Fruit fly (Drosophila melanogaster) whole organism, embryonic: ENCODE results near the gene mRpL16.

Experiments
- Abd-B ChIP-seq: fragments of 200-800 bp; sonication (Bioruptor generic); optimal IDR thresholded peaks from 2 replicates; lab custom pipeline; 2018; ENCODE audit warnings: missing biosample characterization, mild to moderate bottlenecking, missing genetic modification characterization, moderate library complexity
- Atf3 ChIP-seq: fragments of 200-800 bp; sonication (Bioruptor generic); optimal IDR thresholded peaks from 3 replicates; lab custom pipeline; 2016; ENCODE audit warnings: missing biosample characterization, missing genetic modification characterization
- C15 ChIP-seq: fragments of 200-800 bp; sonication (Bioruptor generic); IDR thresholded peaks from 3 replicates; pipeline ENCODE4 v1.3.6; 2022; ENCODE audit warnings: missing biosample characterization, missing genetic modification characterization
- CG12071 ChIP-seq: fragments of 200-800 bp; sonication (Bioruptor generic); optimal IDR thresholded peaks from 3 replicates; lab custom pipeline; 2018; ENCODE audit warnings: missing biosample characterization, mild to moderate bottlenecking, missing genetic modification characterization
- CG13123 ChIP-seq: fragments of 200-800 bp; sonication (Bioruptor generic); optimal IDR thresholded peaks from 2 replicates; lab custom pipeline; 2016; ENCODE audit warnings: missing biosample characterization, missing genetic modification characterization
- CG13424 ChIP-seq: fragments of 200-800 bp; sonication (Bioruptor generic); optimal IDR thresholded peaks from 2 replicates; lab custom pipeline; 2019; ENCODE audit warnings: missing biosample characterization, mild to moderate bottlenecking, missing genetic modification characterization, moderate library complexity
- CG1647 ChIP-seq: fragments of 200-800 bp; sonication (Bioruptor generic); optimal IDR thresholded peaks from 3 replicates; lab custom pipeline; 2016; ENCODE audit warnings: missing biosample characterization, missing genetic modification characterization
- CG16813 ChIP-seq: fragments of 200-800 bp; sonication (Bioruptor generic); IDR thresholded peaks from 3 replicates; pipeline ENCODE4 v1.3.6; 2022; ENCODE audit warnings: missing biosample characterization, missing genetic modification characterization; ENCODE audit not compliant: partially characterized antibody
- CG18262 ChIP-seq: fragments of 200-800 bp; optimal IDR thresholded peaks from 3 replicates; lab custom pipeline; 2019; ENCODE audit warnings: missing biosample characterization, mild to moderate bottlenecking, missing genetic modification characterization, moderate library complexity
- CG2116 ChIP-seq: fragments of 200-800 bp; sonication (Bioruptor generic); optimal IDR thresholded peaks from 3 replicates; lab custom pipeline; 2018; ENCODE audit warnings: missing biosample characterization, mild to moderate bottlenecking, missing genetic modification characterization
- CG3065 ChIP-seq: fragments of 200-800 bp; sonication (Bioruptor generic); optimal IDR thresholded peaks from 2 replicates; lab custom pipeline; 2016; ENCODE audit warnings: missing biosample characterization, missing genetic modification characterization
- CG31365 ChIP-seq: fragments of 200-800 bp; sonication (Bioruptor generic); optimal IDR thresholded peaks from 2 replicates; lab custom pipeline; 2018; ENCODE audit warnings: missing biosample characterization, mild to moderate bottlenecking, missing genetic modification characterization
- CG31388 ChIP-seq: fragments of 200-800 bp; sonication (Bioruptor generic); optimal IDR thresholded peaks from 2 replicates; lab custom pipeline; 2016; ENCODE audit warnings: missing biosample characterization, missing genetic modification characterization
- CG3995 ChIP-seq: fragments of 200-800 bp; sonication (Bioruptor generic); optimal IDR thresholded peaks from 3 replicates; lab custom pipeline; 2016; ENCODE audit warnings: missing biosample characterization, missing genetic modification characterization
- CG4707 ChIP-seq: fragments of 200-800 bp; sonication (Bioruptor generic); optimal IDR thresholded peaks from 2 replicates; lab custom pipeline; 2018; ENCODE audit warnings: missing biosample characterization, mild to moderate bottlenecking, missing genetic modification characterization, moderate library complexity
- CG8281 ChIP-seq: fragments of 200-800 bp; sonication (Bioruptor generic); optimal IDR thresholded peaks from 2 replicates; lab custom pipeline; 2018; ENCODE audit warnings: missing biosample characterization, mild to moderate bottlenecking, missing genetic modification characterization, moderate library complexity
- CG9609 ChIP-seq: fragments of 200-800 bp; sonication (Bioruptor generic); optimal IDR thresholded peaks from 3 replicates; lab custom pipeline; 2016; ENCODE audit warnings: missing biosample characterization, missing genetic modification characterization
- CG9797 ChIP-seq: fragments of 200-800 bp; sonication (Bioruptor generic); optimal IDR thresholded peaks from 3 replicates; lab custom pipeline; 2018; ENCODE audit warnings: missing biosample characterization, mild to moderate bottlenecking, missing genetic modification characterization
- Dad ChIP-seq: fragments of 200-800 bp; sonication (Bioruptor generic); optimal IDR thresholded peaks from 3 replicates; lab custom pipeline; 2016; ENCODE audit warnings: missing biosample characterization, missing genetic modification characterization
- Doc3 ChIP-seq: fragments of 200-800 bp; sonication (Bioruptor generic); IDR thresholded peaks from 3 replicates; pipeline ENCODE4 v1.3.6; 2022; ENCODE audit warnings: missing biosample characterization, missing genetic modification characterization; ENCODE audit not compliant: partially characterized antibody
- Dref ChIP-seq: fragments of 200-800 bp; sonication (Bioruptor generic); IDR thresholded peaks from 2 replicates; pipeline ENCODE4 v1.3.6; 2022; ENCODE audit warnings: missing biosample characterization, missing genetic modification characterization
- Drgx ChIP-seq: fragments of 200-800 bp; sonication (Bioruptor generic); IDR thresholded peaks from 2 replicates; pipeline ENCODE4 v1.3.6; 2022; ENCODE audit warnings: missing biosample characterization, missing genetic modification characterization
- Elba2 ChIP-seq: fragments of 200-800 bp; sonication (Bioruptor generic); optimal IDR thresholded peaks from 3 replicates; lab custom pipeline; 2016; ENCODE audit warnings: missing biosample characterization, missing genetic modification characterization
- Fer2 ChIP-seq: fragments of 200-800 bp; sonication (Bioruptor generic); optimal IDR thresholded peaks from 2 replicates; lab custom pipeline; 2018; ENCODE audit warnings: missing biosample characterization, mild to moderate bottlenecking, missing genetic modification characterization, moderate library complexity
- Hr39 ChIP-seq: fragments of >200 bp; optimal IDR thresholded peaks from 2 replicates; lab custom pipeline; 2017
- Lhr ChIP-seq: fragments of 200-800 bp; sonication (Bioruptor generic); optimal IDR thresholded peaks from 3 replicates; lab custom pipeline; 2017; ENCODE audit warnings: mild to moderate bottlenecking, missing biosample characterization, missing genetic modification reagents, missing genetic modification characterization
- Meics ChIP-seq: fragments of 200-800 bp; sonication (Bioruptor generic); optimal IDR thresholded peaks from 2 replicates; lab custom pipeline; 2017; ENCODE audit warnings: missing biosample characterization, mild to moderate bottlenecking, missing genetic modification characterization
- Mes4 ChIP-seq: fragments of 200-800 bp; sonication (Bioruptor generic); optimal IDR thresholded peaks from 2 replicates; lab custom pipeline; 2016; ENCODE audit warnings: missing biosample characterization, missing genetic modification characterization
- Oaz ChIP-seq: fragments of 200-800 bp; sonication (Bioruptor generic); IDR thresholded peaks from 2 replicates; pipeline ENCODE4 v1.3.6; 2022; ENCODE audit warnings: missing biosample characterization, missing genetic modification characterization
- Six4 ChIP-seq: fragments of 200-800 bp; sonication (Bioruptor generic); optimal IDR thresholded peaks from 2 replicates; lab custom pipeline; 2016; ENCODE audit warnings: missing biosample characterization, missing genetic modification characterization
- TFAM ChIP-seq: fragments of 200-800 bp; sonication (Bioruptor generic); optimal IDR thresholded peaks from 2 replicates; lab custom pipeline; 2017; ENCODE audit warnings: missing biosample characterization, missing genetic modification characterization, inconsistent platforms
- al ChIP-seq: fragments of 200-800 bp; sonication (Bioruptor generic); IDR thresholded peaks from 2 replicates; pipeline ENCODE4 v1.3.6; 2022; ENCODE audit warnings: missing biosample characterization, missing genetic modification characterization
- bbx ChIP-seq: fragments of 200-800 bp; sonication (Bioruptor generic); IDR thresholded peaks from 2 replicates; pipeline ENCODE4 v1.3.6; 2022; ENCODE audit warnings: missing biosample characterization, missing genetic modification characterization; ENCODE audit not compliant: partially characterized antibody
- bowl ChIP-seq: fragments of 200-800 bp; sonication (Bioruptor generic); IDR thresholded peaks from 2 replicates; pipeline ENCODE4 v1.3.6; 2022; ENCODE audit warnings: missing biosample characterization, missing genetic modification characterization
- chn ChIP-seq: fragments of 200-800 bp; sonication (Bioruptor generic); optimal IDR thresholded peaks from 2 replicates; lab custom pipeline; 2016; ENCODE audit warnings: missing biosample characterization, missing genetic modification characterization
- cwo ChIP-seq: fragments of 200-800 bp; sonication (Bioruptor generic); optimal IDR thresholded peaks from 3 replicates; lab custom pipeline; 2017; ENCODE audit warnings: missing biosample characterization, missing genetic modification characterization, mild to moderate bottlenecking, moderate library complexity, missing genetic modification reagents
- dati ChIP-seq: fragments of 200-800 bp; sonication (Bioruptor generic); IDR thresholded peaks from 2 replicates; pipeline ENCODE4 v1.3.6; 2022; ENCODE audit warnings: missing biosample characterization, missing genetic modification characterization
- en ChIP-seq: fragments of 200-800 bp; sonication (Bioruptor generic); optimal IDR thresholded peaks from 2 replicates; lab custom pipeline; 2016; ENCODE audit warnings: missing biosample characterization, missing genetic modification characterization
- fd96Cb ChIP-seq: fragments of 200-800 bp; sonication (Bioruptor generic); optimal IDR thresholded peaks from 2 replicates; lab custom pipeline; 2018; ENCODE audit warnings: missing biosample characterization, mild to moderate bottlenecking, missing genetic modification characterization, moderate library complexity
- fru ChIP-seq: fragments of >200 bp; optimal IDR thresholded peaks from 2 replicates; lab custom pipeline; 2017
- gsb-n ChIP-seq: fragments of 200-800 bp; sonication (Bioruptor generic); optimal IDR thresholded peaks from 3 replicates; lab custom pipeline; 2018; ENCODE audit warnings: missing biosample characterization, mild to moderate bottlenecking, missing genetic modification characterization
- lbe ChIP-seq: fragments of 200-800 bp; sonication (Bioruptor generic); optimal IDR thresholded peaks from 2 replicates; lab custom pipeline; 2016; ENCODE audit warnings: missing biosample characterization, mild to moderate bottlenecking, missing genetic modification characterization
- nom ChIP-seq: fragments of 200-800 bp; sonication (Bioruptor generic); optimal IDR thresholded peaks from 2 replicates; lab custom pipeline; 2017; ENCODE audit warnings: missing biosample characterization, missing genetic modification characterization, mild to moderate bottlenecking, moderate library complexity, missing genetic modification reagents
- onecut ChIP-seq: fragments of 200-800 bp; sonication (Bioruptor generic); IDR thresholded peaks from 2 replicates; pipeline ENCODE4 v1.3.6; 2022; ENCODE audit warnings: missing biosample characterization, missing genetic modification characterization
- pita ChIP-seq: fragments of 200-800 bp; sonication (Bioruptor generic); optimal IDR thresholded peaks from 2 replicates; lab custom pipeline; 2017; ENCODE audit warnings: missing biosample characterization, mild to moderate bottlenecking, missing genetic modification characterization
- pum ChIP-seq: fragments of 200-800 bp; sonication (Bioruptor generic); optimal IDR thresholded peaks from 2 replicates; lab custom pipeline; 2016; ENCODE audit warnings: missing biosample characterization, missing genetic modification characterization
- sd ChIP-seq: fragments of 200-800 bp; sonication (Bioruptor generic); optimal IDR thresholded peaks from 3 replicates; lab custom pipeline; 2018; ENCODE audit warnings: missing biosample characterization, mild to moderate bottlenecking, missing genetic modification characterization, moderate library complexity
- sens-2 ChIP-seq: fragments of 200-800 bp; sonication (Bioruptor generic); IDR thresholded peaks from 2 replicates; pipeline ENCODE4 v1.3.6; 2022; ENCODE audit warnings: missing biosample characterization, missing genetic modification characterization
- slp2 ChIP-seq: fragments of 200-800 bp; sonication (Bioruptor generic); optimal IDR thresholded peaks from 2 replicates; lab custom pipeline; 2016; ENCODE audit warnings: missing biosample characterization, missing genetic modification characterization
- ssp ChIP-seq: fragments of 200-800 bp; sonication (Bioruptor generic); IDR thresholded peaks from 2 replicates; pipeline ENCODE4 v1.3.6; 2022; ENCODE audit warnings: missing biosample characterization, missing genetic modification characterization
- tll ChIP-seq, 2 experiments: fragments of 200-800 bp in 1 of 2; fragments of >200 bp in 1 of 2; sonication (Bioruptor generic) in 1 of 2; optimal IDR thresholded peaks; 2 replicates each; lab custom pipeline; 2017 to 2019; ENCODE audit warnings: missing biosample characterization in 2 of 2, missing genetic modification characterization in 2 of 2, mild to moderate bottlenecking in 1 of 2, moderate library complexity in 1 of 2
- zfh2 ChIP-seq: fragments of 200-800 bp; sonication (Bioruptor generic); optimal IDR thresholded peaks from 2 replicates; lab custom pipeline; 2016; ENCODE audit warnings: missing biosample characterization, missing genetic modification characterization

mRpL16 gene

DNA sequence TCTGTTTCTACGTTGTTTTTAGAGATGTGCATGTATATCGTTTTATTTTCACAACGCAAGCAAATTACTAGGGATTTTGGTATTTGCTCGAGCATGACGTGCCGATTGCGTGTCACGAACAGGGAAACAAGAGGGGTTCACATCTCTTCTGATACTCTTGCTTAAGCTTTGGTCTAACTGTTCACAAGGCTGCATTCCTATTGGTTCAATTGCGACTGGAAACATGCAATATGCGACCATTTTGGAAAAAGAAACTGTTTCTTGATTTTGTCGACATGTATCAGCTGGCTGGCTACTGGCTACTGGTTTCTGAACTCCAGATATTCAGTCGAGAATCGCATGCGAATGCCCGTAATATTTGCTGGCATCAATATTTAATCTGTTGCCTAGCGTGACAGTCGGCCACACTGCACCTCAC lies 9.9 kb upstream of the mRpL16 start, which contains the start of gene Coa8 (continued):
- TF ChIP-seq bbx (GFP tag; lab: Robert Waterston, UW) (peak; percentile 7; the same call in 1 of the 2 replicates), Elba2 (GFP tag; lab: Kevin White, UChicago) (peak; percentile 22), pum (GFP tag; lab: Kevin White, UChicago) (peak; percentile 46), CG18262 (tag; lab: Kevin White, UChicago) (no peak), CG12071 (GFP tag; lab: Kevin White, UChicago) (no peak), tll (GFP tag; optimal IDR thresholded peaks at IDR 0.05; lab: Kevin White, UChicago) (no peak), CG8281 (tag; lab: Kevin White, UChicago) (no peak), Six4 (GFP tag; lab: Kevin White, UChicago) (no peak), Mes4 (no peak), en (GFP tag; lab: Kevin White, UChicago) (no peak), CG31365 (no peak), TFAM (GFP tag; lab: Kevin White, UChicago) (no peak), CG13424 (tag; lab: Kevin White, UChicago) (peak; percentile 62), Hr39 (no peak), Lhr (GFP tag; lab: Kevin White, UChicago) (peak; percentile 31), CG13123 (GFP tag; lab: Kevin White, UChicago) (no peak), fru (lab: Kevin White, UChicago) (no peak), al (GFP tag; lab: Robert Waterston, UW) (no peak; the same call in 1 of the 2 replicates), Dad (GFP tag; lab: Kevin White, UChicago) (peak; percentile 19), CG9609 (peak; percentile 66), CG16813 (GFP tag; lab: Robert Waterston, UW) (peak; percentile 42), gsb-n (tag; lab: Kevin White, UChicago) (no peak), Drgx (peak; percentile 46; the same call in 1 of the 2 replicates), bowl (no peak), Fer2 (tag; lab: Kevin White, UChicago) (no peak), CG1647 (GFP tag; lab: Kevin White, UChicago) (no peak), Atf3 (GFP tag; lab: Kevin White, UChicago) (peak; percentile 23), Abd-B (GFP tag; lab: Kevin White, UChicago) (peak; percentile 17), cwo (GFP tag; lab: Kevin White, UChicago) (no peak), slp2 (GFP tag; lab: Kevin White, UChicago) (no peak), CG4707 (no peak), chn (GFP tag; lab: Kevin White, UChicago) (peak; percentile 34), lbe (GFP tag; lab: Kevin White, UChicago) (no peak), C15 (no peak), CG2116 (GFP tag; lab: Kevin White, UChicago) (peak; percentile 3), Dref (GFP tag; lab: Robert Waterston, UW) (no peak), pita (GFP tag; lab: Kevin White, UChicago) (no peak), nom (GFP tag; lab: Kevin White, UChicago) (no peak), ssp (GFP tag; lab: Robert Waterston, UW) (peak; percentile 42; the same call in 1 of the 2 replicates), sens-2 (GFP tag; lab: Robert Waterston, UW) (no peak), Meics (peak; percentile 38), Oaz (GFP tag; lab: Robert Waterston, UW) (no peak), CG3065 (GFP tag; lab: Kevin White, UChicago) (no peak), sd (no peak), fd96Cb (tag; lab: Kevin White, UChicago) (no peak), CG3995 (GFP tag; lab: Kevin White, UChicago) (peak; percentile 30), onecut (GFP tag; lab: Robert Waterston, UW) (0 out of 2 replicates have a peak, but pooled peaks have one; percentile 11), dati (no peak), CG9797 (peak; percentile 33), zfh2 (peak; percentile 62), Doc3 (GFP tag; lab: Robert Waterston, UW) (peak; percentile 34), CG31388 (GFP tag; lab: Kevin White, UChicago) (no peak)
